Fruit fly (Drosophila melanogaster) whole organism, wandering third instar larva: ENCODE measurements around the gene Gas8.
A peak's percentile ranks its signal among the peaks of the same experiment; 100 is the strongest.

Source experiments
- Abd-B ChIP-seq: fragments of >200 bp; optimal IDR thresholded peaks from 2 replicates; lab custom pipeline; 2017; ENCODE audit warnings: missing biosample characterization, missing genetic modification characterization
- CG9705 ChIP-seq: fragments of 200-800 bp; sonication (Bioruptor generic); optimal IDR thresholded peaks from 2 replicates; lab custom pipeline; 2018; ENCODE audit warnings: missing biosample characterization, mild to moderate bottlenecking, missing genetic modification characterization
- Dfd ChIP-seq: fragments of >200 bp; optimal IDR thresholded peaks from 2 replicates; lab custom pipeline; 2017; ENCODE audit warnings: missing biosample characterization, missing genetic modification characterization
- Dif ChIP-seq: fragments of 200-275, 200-300 bp; sonication (Bioruptor generic); optimal IDR thresholded peaks from 2 replicates; lab custom pipeline; 2018; ENCODE audit warnings: missing biosample characterization, missing genetic modification characterization; ENCODE audit not compliant: partially characterized antibody
- GATAd ChIP-seq: sonication (Bioruptor generic); optimal IDR thresholded peaks from 2 replicates; lab custom pipeline; 2016; ENCODE audit warnings: missing biosample characterization, missing genetic modification characterization
- HLH106 ChIP-seq: fragments of 200-800 bp; optimal IDR thresholded peaks from 3 replicates; lab custom pipeline; 2019; ENCODE audit warnings: missing biosample characterization, mild to moderate bottlenecking, missing genetic modification characterization, moderate library complexity
- Hnf4 ChIP-seq: fragments of 200-800 bp; sonication (Bioruptor generic); optimal IDR thresholded peaks from 2 replicates; lab custom pipeline; 2016; ENCODE audit warnings: missing biosample characterization, mild to moderate bottlenecking, missing genetic modification characterization
- Hr78 ChIP-seq: fragments of >200 bp; optimal IDR thresholded peaks from 2 replicates; lab custom pipeline; 2017; ENCODE audit warnings: missing biosample characterization, missing genetic modification characterization
- Hr83 ChIP-seq: fragments of 200-300 bp; sonication (Bioruptor generic); optimal IDR thresholded peaks from 2 replicates; lab custom pipeline; 2016; ENCODE audit warnings: missing biosample characterization, mild to moderate bottlenecking, missing genetic modification characterization, moderate library complexity; ENCODE audit not compliant: poor library complexity, severe bottlenecking
- Mio ChIP-seq: sonication (Bioruptor generic); optimal IDR thresholded peaks from 2 replicates; lab custom pipeline; 2016; ENCODE audit warnings: missing biosample characterization, missing genetic modification characterization
- Myc ChIP-seq: fragments of >200 bp; optimal IDR thresholded peaks from 2 replicates; lab custom pipeline; 2017
- OdsH ChIP-seq: fragments of 200-800 bp; sonication (Bioruptor generic); optimal IDR thresholded peaks from 2 replicates; lab custom pipeline; 2016; ENCODE audit warnings: missing biosample characterization, mild to moderate bottlenecking, missing genetic modification characterization
- Sp1 ChIP-seq: fragments of 200-800 bp; sonication (Bioruptor generic); optimal IDR thresholded peaks from 3 replicates; lab custom pipeline; 2019; ENCODE audit warnings: missing biosample characterization, mild to moderate bottlenecking, missing genetic modification characterization, moderate library complexity
- Vsx2 ChIP-seq: fragments of 200-300, 225-300 bp; sonication (Bioruptor generic); optimal IDR thresholded peaks from 2 replicates; lab custom pipeline; 2018; ENCODE audit warnings: missing biosample characterization, missing genetic modification characterization; ENCODE audit not compliant: partially characterized antibody
- br ChIP-seq: fragments of 200-800 bp; sonication (Bioruptor generic); optimal IDR thresholded peaks from 2 replicates; lab custom pipeline; 2016; ENCODE audit warnings: missing biosample characterization, missing genetic modification characterization
- brk ChIP-seq: fragments of 200-800 bp; sonication (Bioruptor generic); optimal IDR thresholded peaks from 2 replicates; lab custom pipeline; 2016; ENCODE audit warnings: missing biosample characterization, mild to moderate bottlenecking, missing genetic modification characterization
- dl ChIP-seq, 2 experiments: fragments of 175-275, 200-275 bp in 1 of 2; fragments of 200-275 bp in 1 of 2; sonication (Bioruptor generic); optimal IDR thresholded peaks; lab custom pipeline; 2018; ENCODE audit warnings: mild to moderate bottlenecking in 2 of 2, missing biosample characterization in 2 of 2, missing genetic modification characterization in 2 of 2, moderate library complexity in 2 of 2; ENCODE audit not compliant: partially characterized antibody in 2 of 2, insufficient read depth in 1 of 2
- dmrt93B ChIP-seq: fragments of 200-800 bp; sonication (Bioruptor generic); optimal IDR thresholded peaks from 2 replicates; lab custom pipeline; 2018; ENCODE audit warnings: missing biosample characterization, mild to moderate bottlenecking, missing genetic modification characterization
- ey ChIP-seq: fragments of 200-800 bp; sonication (Bioruptor generic); optimal IDR thresholded peaks from 2 replicates; lab custom pipeline; 2016; ENCODE audit warnings: missing biosample characterization, missing genetic modification characterization
- fru ChIP-seq: fragments of 200-800 bp; sonication (Bioruptor generic); optimal IDR thresholded peaks from 3 replicates; lab custom pipeline; 2016; ENCODE audit warnings: missing biosample characterization, mild to moderate bottlenecking, missing genetic modification characterization
- h ChIP-seq: fragments of 200-800 bp; sonication (Bioruptor generic); optimal IDR thresholded peaks from 3 replicates; lab custom pipeline; 2016; ENCODE audit warnings: missing biosample characterization, mild to moderate bottlenecking, missing genetic modification characterization
- jim ChIP-seq: fragments of 175-275, 200-325 bp; sonication (Bioruptor generic); optimal IDR thresholded peaks from 2 replicates; lab custom pipeline; 2016; ENCODE audit warnings: missing biosample characterization, mild to moderate bottlenecking, missing genetic modification characterization
- rgr ChIP-seq: fragments of 200-800 bp; sonication (Bioruptor generic); optimal IDR thresholded peaks from 3 replicates; lab custom pipeline; 2016; ENCODE audit warnings: missing biosample characterization, mild to moderate bottlenecking, missing genetic modification characterization
- sage ChIP-seq: fragments of 200-800 bp; sonication (Bioruptor generic); optimal IDR thresholded peaks from 2 replicates; lab custom pipeline; 2016; ENCODE audit warnings: missing biosample characterization, mild to moderate bottlenecking, missing genetic modification characterization
- sv ChIP-seq: fragments of 200-800 bp; sonication (Bioruptor generic); optimal IDR thresholded peaks from 3 replicates; lab custom pipeline; 2016; ENCODE audit warnings: missing biosample characterization, missing genetic modification characterization
- tai ChIP-seq: sonication (Bioruptor generic); optimal IDR thresholded peaks from 2 replicates; lab custom pipeline; 2016; ENCODE audit warnings: missing biosample characterization, missing genetic modification characterization
- usp ChIP-seq: fragments of >200 bp; optimal IDR thresholded peaks from 2 replicates; lab custom pipeline; 2017; ENCODE audit warnings: missing biosample characterization, missing genetic modification characterization
- woc ChIP-seq: sonication (Bioruptor generic); optimal IDR thresholded peaks from 2 replicates; lab custom pipeline; 2016; ENCODE audit warnings: missing biosample characterization, mild to moderate bottlenecking, missing genetic modification characterization

Gas8 gene

dm6 chrX:3538775-3539174 lies 34.1 kb upstream of the Gas8 start:
- TF ChIP-seq OdsH: no peak
- no peak for TF ChIP-seq h (GFP tag; lab: Kevin White, UChicago)
- TF ChIP-seq sv (GFP tag; lab: Kevin White, UChicago): peak; percentile 23
- TF ChIP-seq Hr83 (GFP tag; lab: Kevin White, UChicago): no peak
- TF ChIP-seq sage (GFP tag; lab: Kevin White, UChicago): no peak
- TF ChIP-seq, all 38 proteins: peak for 1

DNA sequence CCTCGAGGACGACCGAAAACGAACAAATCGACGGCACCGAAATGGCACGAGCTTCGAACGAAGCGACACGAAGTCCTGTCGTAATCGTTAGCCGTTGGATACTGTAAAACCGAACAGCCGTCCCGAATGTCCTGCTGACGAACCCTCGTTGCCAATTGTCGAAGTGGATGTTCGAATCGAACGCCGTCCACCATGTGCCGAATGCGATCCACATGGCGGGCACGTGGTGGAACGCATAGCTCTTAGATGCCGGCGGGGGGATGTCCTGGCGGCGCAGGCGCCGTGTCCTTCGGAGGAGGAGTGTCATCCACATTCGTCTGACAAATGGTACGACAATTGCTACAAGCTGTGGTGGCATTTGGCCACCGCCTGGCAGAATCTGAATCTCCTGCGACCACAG lies 26.0 kb upstream of the Gas8 start:
- no peak for TF ChIP-seq Mio (GFP tag; lab: Kevin White, UChicago)
- TF ChIP-seq Hr83 (GFP tag; lab: Kevin White, UChicago): no peak
- no peak for TF ChIP-seq sv (GFP tag; lab: Kevin White, UChicago)
- no peak for TF ChIP-seq Abd-B (GFP tag; lab: Kevin White, UChicago)
- TF ChIP-seq Hnf4 (GFP tag; lab: Kevin White, UChicago): no peak
- TF ChIP-seq sage (GFP tag; lab: Kevin White, UChicago): no peak

DNA sequence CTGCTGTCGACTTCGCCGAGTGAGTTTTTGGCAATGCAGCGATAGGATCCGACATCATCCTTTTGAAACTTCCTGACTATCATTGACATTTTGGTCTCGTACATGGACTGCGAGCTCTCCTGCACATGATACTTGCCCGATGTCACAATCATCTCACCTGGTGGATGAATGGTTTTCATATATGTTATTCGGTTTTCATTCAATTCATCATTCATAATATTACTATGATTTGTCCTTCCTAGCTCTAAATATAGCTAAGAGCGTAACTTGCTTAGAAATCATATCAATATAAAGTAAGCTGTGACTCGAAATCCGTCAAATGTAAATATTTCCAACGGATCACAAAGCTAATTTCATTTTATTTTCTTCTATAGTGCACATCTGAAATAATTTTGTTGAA lies 9.4 kb upstream of the Gas8 start, which contains the start of gene CG13021:
Gene CG13021, plus strand, starts transcription at position 301 of the 400 bp plus-strand sequence.
- no peak for TF ChIP-seq Dfd (GFP tag; lab: Kevin White, UChicago)
- no peak for TF ChIP-seq HLH106 (tag; lab: Kevin White, UChicago)
- no peak for TF ChIP-seq fru (GFP tag; lab: Kevin White, UChicago)
- TF ChIP-seq Hr78: no peak
- no peak for TF ChIP-seq Myc (lab: Kevin White, UChicago)
- TF ChIP-seq Mio (GFP tag; lab: Kevin White, UChicago): no peak
- TF ChIP-seq Hnf4 (GFP tag; lab: Kevin White, UChicago): no peak
- no peak for TF ChIP-seq Sp1 (GFP tag; lab: Kevin White, UChicago)
- no peak for TF ChIP-seq Dif (GFP tag; lab: Kevin White, UChicago)

dm6 chrX:3504251-3504650 lies 400 bp downstream of the Gas8 start:
- TF ChIP-seq OdsH: no peak
- TF ChIP-seq Myc (lab: Kevin White, UChicago): no peak
- no peak for TF ChIP-seq Vsx2 (GFP tag; lab: Kevin White, UChicago)
- no peak for TF ChIP-seq HLH106 (tag; lab: Kevin White, UChicago)
- no peak for TF ChIP-seq Dfd (GFP tag; lab: Kevin White, UChicago)
- TF ChIP-seq dmrt93B (GFP tag; lab: Kevin White, UChicago): no peak
- no peak for TF ChIP-seq woc (GFP tag; lab: Kevin White, UChicago)
- no peak for TF ChIP-seq br (GFP tag; lab: Kevin White, UChicago)
- no peak for TF ChIP-seq GATAd (GFP tag; lab: Kevin White, UChicago)
- TF ChIP-seq Hr83 (GFP tag; lab: Kevin White, UChicago): no peak

DNA sequence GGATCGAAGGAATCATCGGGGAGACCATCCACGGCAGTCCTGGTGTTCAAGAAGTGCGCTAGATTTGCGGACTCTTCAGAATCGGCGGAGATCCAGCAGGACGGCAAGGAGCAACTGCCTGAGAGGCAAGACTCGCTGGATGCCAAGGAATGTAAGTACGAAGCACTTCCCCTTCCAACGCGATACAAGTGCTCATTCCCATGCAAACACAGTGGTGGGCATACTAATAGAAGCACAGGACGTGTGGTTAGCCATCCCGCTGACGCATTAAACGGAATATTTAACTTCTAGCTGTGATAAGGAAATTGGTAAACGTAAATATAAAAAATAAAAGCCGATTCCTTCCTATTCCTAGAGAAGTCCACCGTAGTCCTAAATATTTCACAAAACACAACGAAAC lies 18.8 kb downstream of the Gas8 start:
- TF ChIP-seq sage (GFP tag; lab: Kevin White, UChicago): no peak
- TF ChIP-seq Abd-B (GFP tag; lab: Kevin White, UChicago): no peak
- TF ChIP-seq brk: no peak
- no peak for TF ChIP-seq Myc (lab: Kevin White, UChicago)
- no peak for TF ChIP-seq jim
- no peak for TF ChIP-seq h (GFP tag; lab: Kevin White, UChicago)
- no peak for TF ChIP-seq fru (GFP tag; lab: Kevin White, UChicago)
- no peak for TF ChIP-seq CG9705
- TF ChIP-seq ey (GFP tag; lab: Kevin White, UChicago): no peak
- no peak for TF ChIP-seq rgr (GFP tag; lab: Kevin White, UChicago)
- no peak for TF ChIP-seq Dif (GFP tag; lab: Kevin White, UChicago)
- TF ChIP-seq Hnf4 (GFP tag; lab: Kevin White, UChicago): no peak
- no peak for TF ChIP-seq tai (GFP tag; lab: Kevin White, UChicago)
- TF ChIP-seq dl (GFP tag; optimal IDR thresholded peaks at IDR 0.05; lab: Kevin White, UChicago; ENCODE audit: insufficient read depth in 1 of 2, partially characterized antibody in 2 of 2): no peak
- no peak for TF ChIP-seq usp (GFP tag; lab: Kevin White, UChicago)
- no peak for TF ChIP-seq Vsx2 (GFP tag; lab: Kevin White, UChicago)
- TF ChIP-seq dmrt93B (GFP tag; lab: Kevin White, UChicago): no peak
